Fruit fly (Drosophila melanogaster) whole organism, embryonic: ENCODE results near the gene Obp99d.

ENCODE experiments used
- C15 ChIP-seq: fragments of 200-800 bp; sonication (Bioruptor generic); IDR thresholded peaks from 3 replicates; pipeline ENCODE4 v1.3.6; 2022; ENCODE audit warnings: missing biosample characterization, missing genetic modification characterization
- CG11247 ChIP-seq: fragments of 200-800 bp; sonication (Bioruptor generic); IDR thresholded peaks from 2 replicates; pipeline ENCODE4 v1.3.6; 2022; ENCODE audit warnings: missing biosample characterization, missing genetic modification characterization
- CG12391 ChIP-seq: fragments of 200-800 bp; sonication (Bioruptor generic); optimal IDR thresholded peaks from 3 replicates; lab custom pipeline; 2018; ENCODE audit warnings: missing biosample characterization, mild to moderate bottlenecking, missing genetic modification characterization, moderate library complexity
- CG13775 ChIP-seq: fragments of 200-800 bp; sonication (Bioruptor generic); optimal IDR thresholded peaks from 3 replicates; lab custom pipeline; 2017; ENCODE audit warnings: missing biosample characterization, mild to moderate bottlenecking, missing genetic modification characterization
- CG14050 ChIP-seq: fragments of 200-800 bp; sonication (Bioruptor generic); IDR thresholded peaks from 3 replicates; pipeline ENCODE4 v1.3.6; 2022; ENCODE audit warnings: missing biosample characterization, missing genetic modification characterization
- CG14667 ChIP-seq: fragments of 200-800 bp; sonication (Bioruptor generic); IDR thresholded peaks from 2 replicates; pipeline ENCODE4 v1.3.6; 2022; ENCODE audit warnings: missing biosample characterization, missing genetic modification characterization
- CG15479 ChIP-seq: fragments of 200-800 bp; sonication (Bioruptor generic); optimal IDR thresholded peaks from 3 replicates; lab custom pipeline; 2019; ENCODE audit warnings: missing biosample characterization, mild to moderate bottlenecking, missing genetic modification characterization, moderate library complexity
- CG17186 ChIP-seq: fragments of 200-800 bp; sonication (Bioruptor generic); optimal IDR thresholded peaks from 3 replicates; lab custom pipeline; 2017; ENCODE audit warnings: missing biosample characterization, missing genetic modification reagents, missing genetic modification characterization
- CG18476 ChIP-seq: fragments of 200-800 bp; sonication (Bioruptor generic); optimal IDR thresholded peaks from 2 replicates; lab custom pipeline; 2016; ENCODE audit warnings: missing biosample characterization, mild to moderate bottlenecking, missing genetic modification characterization
- CG18599 ChIP-seq: fragments of 200-800 bp; sonication (Bioruptor generic); optimal IDR thresholded peaks from 3 replicates; lab custom pipeline; 2017; ENCODE audit warnings: missing biosample characterization, missing genetic modification characterization, mild to moderate bottlenecking, moderate library complexity, missing genetic modification reagents
- CG2202 ChIP-seq: fragments of 200-800 bp; sonication (Bioruptor generic); optimal IDR thresholded peaks from 2 replicates; lab custom pipeline; 2018; ENCODE audit warnings: missing biosample characterization, mild to moderate bottlenecking, missing genetic modification characterization
- CG2712 ChIP-seq: fragments of 200-800 bp; optimal IDR thresholded peaks from 3 replicates; lab custom pipeline; 2019; ENCODE audit warnings: missing biosample characterization, mild to moderate bottlenecking, missing genetic modification characterization, moderate library complexity
- CG3281 ChIP-seq: fragments of 200-800 bp; sonication (Bioruptor generic); optimal IDR thresholded peaks from 3 replicates; lab custom pipeline; 2017; ENCODE audit warnings: missing biosample characterization, mild to moderate bottlenecking, missing genetic modification characterization
- CG3407 ChIP-seq: fragments of 200-800 bp; sonication (Bioruptor generic); optimal IDR thresholded peaks from 2 replicates; lab custom pipeline; 2018; ENCODE audit warnings: missing biosample characterization, mild to moderate bottlenecking, missing genetic modification characterization
- CG3838 ChIP-seq: fragments of 200-800 bp; sonication (Bioruptor generic); optimal IDR thresholded peaks from 3 replicates; lab custom pipeline; 2016; ENCODE audit warnings: missing biosample characterization, missing genetic modification characterization
- CG3847 ChIP-seq: fragments of 200-800 bp; sonication (Bioruptor generic); IDR thresholded peaks from 2 replicates; pipeline ENCODE4 v1.3.6; 2022; ENCODE audit warnings: missing biosample characterization, missing genetic modification characterization
- CG6272 ChIP-seq: fragments of 200-800 bp; sonication (Bioruptor generic); IDR thresholded peaks from 2 replicates; pipeline ENCODE4 v1.3.6; 2022; ENCODE audit warnings: missing biosample characterization, missing genetic modification characterization
- CG6791 ChIP-seq: fragments of 200-800 bp; sonication (Bioruptor generic); IDR thresholded peaks from 3 replicates; pipeline ENCODE4 v1.3.6; 2022; ENCODE audit warnings: missing biosample characterization, missing genetic modification characterization; ENCODE audit not compliant: partially characterized antibody
- CG8478 ChIP-seq: fragments of >200 bp; optimal IDR thresholded peaks from 2 replicates; lab custom pipeline; 2018
- CG9727 ChIP-seq: fragments of 200-800 bp; sonication (Bioruptor generic); optimal IDR thresholded peaks from 3 replicates; lab custom pipeline; 2017; ENCODE audit warnings: missing biosample characterization, mild to moderate bottlenecking, missing genetic modification characterization
- Dip2 ChIP-seq: fragments of 200-800 bp; sonication (Bioruptor generic); IDR thresholded peaks from 2 replicates; pipeline ENCODE4 v1.3.6; 2022; ENCODE audit warnings: missing biosample characterization, missing genetic modification characterization
- Gug ChIP-seq: fragments of 200-800 bp; sonication (Bioruptor generic); IDR thresholded peaks from 4 replicates; pipeline ENCODE4 v1.3.6; 2022; ENCODE audit warnings: missing biosample characterization, missing genetic modification characterization
- HLH54F ChIP-seq: fragments of 200-800 bp; sonication (Bioruptor generic); optimal IDR thresholded peaks from 3 replicates; lab custom pipeline; 2016; ENCODE audit warnings: missing biosample characterization, missing genetic modification characterization
- Hmr ChIP-seq: fragments of 200-800 bp; sonication (Bioruptor generic); optimal IDR thresholded peaks from 3 replicates; lab custom pipeline; 2017; ENCODE audit warnings: mild to moderate bottlenecking, missing biosample characterization, missing genetic modification reagents, missing genetic modification characterization
- Hr3 ChIP-seq: fragments of 200-800 bp; sonication (Bioruptor generic); optimal IDR thresholded peaks from 3 replicates; lab custom pipeline; 2016; ENCODE audit warnings: missing biosample characterization, missing genetic modification characterization
- Max ChIP-seq: fragments of 200-800 bp; sonication (Bioruptor generic); optimal IDR thresholded peaks from 2 replicates; lab custom pipeline; 2016; ENCODE audit warnings: missing biosample characterization, mild to moderate bottlenecking, missing genetic modification characterization
- Mes4 ChIP-seq: fragments of 200-800 bp; sonication (Bioruptor generic); optimal IDR thresholded peaks from 2 replicates; lab custom pipeline; 2016; ENCODE audit warnings: missing biosample characterization, missing genetic modification characterization
- PHDP ChIP-seq: fragments of 200-800 bp; sonication (Bioruptor generic); optimal IDR thresholded peaks from 3 replicates; lab custom pipeline; 2018; ENCODE audit warnings: missing biosample characterization, mild to moderate bottlenecking, missing genetic modification characterization, moderate library complexity
- Side ChIP-seq: fragments of 200-800 bp; sonication (Bioruptor generic); optimal IDR thresholded peaks from 2 replicates; lab custom pipeline; 2016; ENCODE audit warnings: missing biosample characterization, missing genetic modification characterization
- Sin3A ChIP-seq: fragments of >200 bp; optimal IDR thresholded peaks from 2 replicates; lab custom pipeline; 2018
- aop ChIP-seq: fragments of 200-800 bp; sonication (Bioruptor generic); IDR thresholded peaks from 2 replicates; pipeline ENCODE4 v1.3.6; 2022; ENCODE audit warnings: missing biosample characterization, missing genetic modification characterization
- ap ChIP-seq: fragments of 200-800 bp; sonication (Bioruptor generic); IDR thresholded peaks from 2 replicates; pipeline ENCODE4 v1.3.6; 2022; ENCODE audit warnings: missing biosample characterization, missing genetic modification characterization
- ara ChIP-seq: fragments of 200-800 bp; sonication (Bioruptor generic); IDR thresholded peaks from 2 replicates; pipeline ENCODE4 v1.3.6; 2022; ENCODE audit warnings: missing biosample characterization, missing genetic modification characterization
- br ChIP-seq: fragments of >200 bp; optimal IDR thresholded peaks from 2 replicates; lab custom pipeline; 2017
- cad ChIP-seq: fragments of >200 bp; optimal IDR thresholded peaks from 2 replicates; lab custom pipeline; 2017; ENCODE audit warnings: missing biosample characterization, missing genetic modification characterization
- crc ChIP-seq: fragments of 200-800 bp; sonication (Bioruptor generic); optimal IDR thresholded peaks from 2 replicates; lab custom pipeline; 2016; ENCODE audit warnings: missing biosample characterization, missing genetic modification characterization
- crp ChIP-seq, 2 experiments: fragments of 200-800 bp; sonication (Bioruptor generic); optimal IDR thresholded peaks; 2 replicates in 1 of 2; 3 replicates in 1 of 2; lab custom pipeline; 2017; ENCODE audit warnings: missing biosample characterization in 2 of 2, missing genetic modification characterization in 2 of 2, mild to moderate bottlenecking in 1 of 2, moderate library complexity in 1 of 2
- dmrt99B ChIP-seq: fragments of 200-800 bp; sonication (Bioruptor generic); optimal IDR thresholded peaks from 2 replicates; lab custom pipeline; 2018; ENCODE audit warnings: missing biosample characterization, mild to moderate bottlenecking, missing genetic modification characterization, moderate library complexity
- dpn ChIP-seq, 2 experiments: fragments of 200-800 bp; sonication (Bioruptor generic); optimal IDR thresholded peaks; 3 replicates each; lab custom pipeline; 2016; ENCODE audit warnings: missing biosample characterization in 2 of 2, missing genetic modification characterization in 2 of 2
- dysf ChIP-seq: fragments of 200-800 bp; sonication (Bioruptor generic); IDR thresholded peaks from 3 replicates; pipeline ENCODE4 v1.3.6; 2022; ENCODE audit warnings: missing biosample characterization, missing genetic modification characterization
- grau ChIP-seq: fragments of 200-800 bp; optimal IDR thresholded peaks from 3 replicates; lab custom pipeline; 2019; ENCODE audit warnings: missing biosample characterization, mild to moderate bottlenecking, missing genetic modification characterization, moderate library complexity
- h ChIP-seq: fragments of >200 bp; optimal IDR thresholded peaks from 2 replicates; lab custom pipeline; 2017
- inv ChIP-seq: fragments of 200-800 bp; sonication (Bioruptor generic); IDR thresholded peaks from 2 replicates; pipeline ENCODE4 v1.3.6; 2022; ENCODE audit warnings: missing biosample characterization, missing genetic modification characterization; ENCODE audit not compliant: partially characterized antibody
- kah ChIP-seq: fragments of 200-800 bp; sonication (Bioruptor generic); optimal IDR thresholded peaks from 2 replicates; lab custom pipeline; 2018; ENCODE audit warnings: missing biosample characterization, mild to moderate bottlenecking, missing genetic modification characterization
- klu ChIP-seq: fragments of 200-800 bp; sonication (Bioruptor generic); IDR thresholded peaks from 2 replicates; pipeline ENCODE4 v1.3.6; 2022; ENCODE audit warnings: missing biosample characterization, missing genetic modification characterization
- odd ChIP-seq: fragments of 200-800 bp; sonication (Bioruptor generic); optimal IDR thresholded peaks from 2 replicates; lab custom pipeline; 2017; ENCODE audit warnings: missing biosample characterization, mild to moderate bottlenecking, missing genetic modification characterization
- run ChIP-seq: fragments of 200-800 bp; sonication (Bioruptor generic); optimal IDR thresholded peaks from 3 replicates; lab custom pipeline; 2018; ENCODE audit warnings: missing biosample characterization, mild to moderate bottlenecking, missing genetic modification characterization
- sima ChIP-seq: fragments of 200-800 bp; sonication (Bioruptor generic); optimal IDR thresholded peaks from 2 replicates; lab custom pipeline; 2016; ENCODE audit warnings: missing biosample characterization, missing genetic modification characterization
- slbo ChIP-seq: fragments of 200-800 bp; sonication (Bioruptor generic); IDR thresholded peaks from 2 replicates; pipeline ENCODE4 v1.3.6; 2022; ENCODE audit warnings: missing biosample characterization, missing genetic modification characterization
- sob ChIP-seq: fragments of 200-800 bp; sonication (Bioruptor generic); IDR thresholded peaks from 2 replicates; pipeline ENCODE4 v1.3.6; 2022; ENCODE audit warnings: missing biosample characterization, missing genetic modification characterization
- tna ChIP-seq: fragments of 200-800 bp; sonication (Bioruptor generic); IDR thresholded peaks from 2 replicates; pipeline ENCODE4 v1.3.6; 2022; ENCODE audit warnings: missing biosample characterization, missing genetic modification characterization; ENCODE audit not compliant: partially characterized antibody
- vvl ChIP-seq: fragments of 200-800 bp; sonication (Bioruptor generic); IDR thresholded peaks from 2 replicates; pipeline ENCODE4 v1.3.6; 2022; ENCODE audit warnings: missing biosample characterization, missing genetic modification characterization
- zen ChIP-seq: fragments of 200-800 bp; sonication (Bioruptor generic); optimal IDR thresholded peaks from 3 replicates; lab custom pipeline; 2018; ENCODE audit warnings: missing biosample characterization, mild to moderate bottlenecking, missing genetic modification characterization, moderate library complexity

Obp99d gene

DNA sequence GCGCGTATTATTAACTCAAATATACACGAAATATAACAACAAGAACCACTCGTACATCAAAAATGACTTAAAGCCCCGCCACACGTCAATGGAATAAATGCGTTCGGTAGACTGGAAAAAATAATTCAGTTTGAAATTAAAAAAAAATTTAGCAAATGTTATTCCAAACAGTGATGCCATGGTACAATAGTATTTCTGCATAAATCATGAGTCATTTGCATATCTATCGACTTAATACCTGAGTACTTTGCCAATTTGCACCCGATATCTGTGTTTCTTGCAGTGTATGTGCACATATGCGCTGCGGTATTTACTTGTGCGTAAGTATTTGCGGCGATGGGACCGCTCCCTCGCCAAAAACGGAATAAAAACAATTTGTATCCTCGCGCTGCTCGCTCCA is 48.8 kb downstream of the Obp99d start (continued):
- TF ChIP-seq CG6272 (GFP tag; lab: Robert Waterston, UW) (no peak), CG17186 (no peak), Max (GFP tag; lab: Kevin White, UChicago) (no peak), zen (peak; percentile 20), Side (peak; percentile 22), inv (GFP tag; lab: Robert Waterston, UW) (no peak), CG2712 (tag; lab: Kevin White, UChicago) (peak; percentile 42), Sin3A (lab: Kevin White, UChicago) (no peak), crc (GFP tag; lab: Kevin White, UChicago) (no peak), CG3847 (no peak; the same call in 1 of the 2 replicates), CG11247 (GFP tag; lab: Robert Waterston, UW) (0 out of 2 replicates have a peak, but pooled peaks have one; percentile 30), sima (no peak), aop (GFP tag; lab: Robert Waterston, UW) (no peak), crp (GFP tag; optimal IDR thresholded peaks at IDR 0.05; lab: Kevin White, UChicago) (no peak), cad (GFP tag; lab: Kevin White, UChicago) (no peak), HLH54F (GFP tag; lab: Kevin White, UChicago) (peak; percentile 21), kah (no peak), run (tag; lab: Kevin White, UChicago) (no peak), Dip2 (GFP tag; lab: Robert Waterston, UW) (no peak), CG9727 (peak; percentile 17), CG12391 (tag; lab: Kevin White, UChicago) (peak; percentile 13), CG8478 (no peak), Hmr (GFP tag; lab: Kevin White, UChicago) (no peak), CG15479 (no peak), CG3838 (no peak), Mes4 (no peak), CG13775 (GFP tag; lab: Kevin White, UChicago) (peak; percentile 24), Hr3 (GFP tag; lab: Kevin White, UChicago) (peak; percentile 6), dysf (peak; percentile 47; the same call in 2 of the 3 replicates), CG3407 (GFP tag; lab: Kevin White, UChicago) (no peak), CG6791 (GFP tag; lab: Robert Waterston, UW) (no peak), sob (no peak), CG18476 (GFP tag; lab: Kevin White, UChicago) (no peak), br (lab: Kevin White, UChicago) (no peak), h (lab: Kevin White, UChicago) (no peak), tna (GFP tag; lab: Robert Waterston, UW) (no peak), CG2202 (tag; lab: Kevin White, UChicago) (no peak), dmrt99B (tag; lab: Kevin White, UChicago) (peak; percentile 47), CG14050 (no peak), ap (GFP tag; lab: Robert Waterston, UW) (no peak; the same call in 1 of the 2 replicates), CG18599 (peak; percentile 21), CG3281 (no peak), odd (no peak), dpn (GFP tag; optimal IDR thresholded peaks at IDR 0.05; lab: Kevin White, UChicago) (peak; percentile 3 to 12), ara (GFP tag; lab: Robert Waterston, UW) (no peak), grau (tag; lab: Kevin White, UChicago) (peak; percentile 34), vvl (GFP tag; lab: Robert Waterston, UW) (peak; percentile 57; the same call in 1 of the 2 replicates), klu (no peak), Gug (GFP tag; lab: Robert Waterston, UW) (0 out of 4 replicates have a peak, but pooled peaks have one; percentile 27), slbo (GFP tag; lab: Robert Waterston, UW) (peak; percentile 58), PHDP (tag; lab: Kevin White, UChicago) (peak; percentile 26), C15 (GFP tag; lab: Robert Waterston, UW) (0 out of 3 replicates have a peak, but pooled peaks have one; percentile 40), CG14667 (no peak)
